Worm (Caenorhabditis elegans): ENCODE measurements around the gene Y73F8A.26.

- no peak for TF ChIP-seq pax-3 (tag; optimal IDR thresholded peaks at IDR 0.05)
- TF ChIP-seq aly-2 (tag; optimal IDR thresholded peaks at IDR 0.05): no peak
- TF ChIP-seq tbx-2 (tag; optimal IDR thresholded peaks at IDR 0.05): no peak
- TF ChIP-seq rnt-1 (tag; optimal IDR thresholded peaks at IDR 0.05): no peak
- no peak for TF ChIP-seq ztf-11 (tag; optimal IDR thresholded peaks at IDR 0.05)
- no peak for TF ChIP-seq lin-13 (GFP tag; optimal IDR thresholded peaks at IDR 0.05)
Observed at ce11 chrIV:15497263-15497662, 23.8 kb downstream of the Y73F8A.26 start, which contains the start of gene acr-24.
